Worm (Caenorhabditis elegans) whole organism, L3 larva: Measurements from ENCODE around the gene F49C12.6.

Experiments used
- ZK546.5 ChIP-seq: sonication (generic microtip); optimal IDR thresholded peaks from 2 replicates; lab custom pipeline; 2017; ENCODE audit warnings: missing biosample characterization, missing genetic modification characterization
- ceh-28 ChIP-seq: fragments of 150-350 bp; optimal IDR thresholded peaks from 2 replicates; lab custom pipeline; 2014; ENCODE audit warnings: missing biosample characterization, missing genetic modification reagents, missing genetic modification characterization
- fkh-10 ChIP-seq: sonication (generic microtip); optimal IDR thresholded peaks from 2 replicates; lab custom pipeline; 2017; ENCODE audit warnings: missing biosample characterization, missing genetic modification reagents, missing genetic modification characterization
- nhr-237 ChIP-seq: fragments of 150-350 bp; optimal IDR thresholded peaks from 2 replicates; lab custom pipeline; 2014; ENCODE audit warnings: missing biosample characterization, missing genetic modification characterization
- pha-4 ChIP-seq: fragments of 150-350 bp; optimal IDR thresholded peaks from 2 replicates; lab custom pipeline; 2014; ENCODE audit warnings: missing biosample characterization, missing genetic modification reagents, missing genetic modification characterization
- skn-1 ChIP-seq: fragments of 150-350 bp; optimal IDR thresholded peaks from 2 replicates; lab custom pipeline; 2014; ENCODE audit warnings: missing biosample characterization, missing genetic modification characterization
- snpc-4 ChIP-seq: fragments of 150-350 bp; optimal IDR thresholded peaks from 2 replicates; lab custom pipeline; 2014; ENCODE audit warnings: missing biosample characterization, missing genetic modification characterization
- tbx-2 ChIP-seq: sonication (generic microtip); optimal IDR thresholded peaks from 2 replicates; lab custom pipeline; 2016; ENCODE audit warnings: mild to moderate bottlenecking, missing genetic modification characterization, missing compliant biosample characterization
- unc-62 ChIP-seq: fragments of 150-350 bp; sonication (generic microtip); optimal IDR thresholded peaks from 4 replicates; lab custom pipeline; 2014; ENCODE audit warnings: missing biosample characterization, missing genetic modification reagents, missing genetic modification characterization
- ztf-4 ChIP-seq: fragments of 150-350 bp; optimal IDR thresholded peaks from 2 replicates; lab custom pipeline; 2014; ENCODE audit warnings: missing biosample characterization, missing genetic modification characterization

DNA sequence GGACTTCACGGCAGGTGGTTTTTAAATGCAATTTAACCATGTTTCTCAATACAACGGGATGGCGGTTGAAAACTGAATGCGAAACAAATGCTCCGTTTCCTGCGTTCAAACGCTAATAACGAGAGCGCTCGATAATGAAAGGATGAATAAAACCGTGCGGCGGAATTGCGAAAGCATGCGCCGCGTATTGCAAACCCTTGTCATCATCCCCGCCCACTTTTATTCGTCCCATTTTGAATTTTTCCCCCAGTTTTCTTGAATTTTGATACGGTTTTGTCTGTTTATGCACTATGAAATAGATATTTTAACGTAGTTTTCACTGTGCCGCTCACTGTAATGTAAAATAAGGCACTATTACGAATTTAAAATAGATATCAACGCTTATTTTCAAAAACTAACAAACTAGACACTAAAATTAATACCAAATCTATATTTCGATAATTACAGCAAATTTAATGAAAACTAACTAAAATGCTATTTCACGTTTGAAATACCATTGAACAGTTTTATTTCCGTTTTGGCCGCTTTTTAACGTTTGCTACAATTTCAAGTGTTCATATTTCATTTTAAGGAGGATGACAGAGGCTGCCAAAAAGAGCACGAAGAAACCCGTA is 7.3 kb upstream of the F49C12.6 start, which contains the start of the genes F49C12.9 and rpn-7:
- no peak for TF ChIP-seq unc-62
- no peak for TF ChIP-seq ZK546.5 (tag; lab: Kevin White, UChicago)
- TF ChIP-seq tbx-2 (tag; lab: Kevin White, UChicago) = no peak
- peak; percentile 47 for TF ChIP-seq snpc-4 (tag; lab: Kevin White, UChicago)
- TF ChIP-seq fkh-10 (GFP tag; lab: Kevin White, UChicago) = no peak
- peak; percentile 99 for TF ChIP-seq skn-1 (tag; lab: Kevin White, UChicago)
- TF ChIP-seq ztf-4 = no peak
- no peak for TF ChIP-seq nhr-237
- no peak for TF ChIP-seq ceh-28
- TF ChIP-seq pha-4 (tag; lab: Kevin White, UChicago) = peak; percentile 52
